Fruit fly (Drosophila melanogaster): ENCODE results near the gene Nepl16.

Gene Nepl16

dm6 chr3R:25094639-25095038 is 17.7 kb downstream of the Nepl16 start, which contains the start of gene fd96Cb:
TSS of gene fd96Cb (plus strand) at chr3R:25095012.
- TF ChIP-seq insv (optimal IDR thresholded peaks at IDR 0.05) (no peak), psq (optimal IDR thresholded peaks at IDR 0.05) (no peak), Sin3A (optimal IDR thresholded peaks at IDR 0.05) (no peak), Myc (optimal IDR thresholded peaks at IDR 0.05) (no peak), ttk (optimal IDR thresholded peaks at IDR 0.05) (no peak), h (optimal IDR thresholded peaks at IDR 0.05) (no peak)

- no peak for TF ChIP-seq ttk (optimal IDR thresholded peaks at IDR 0.05)
- no peak for TF ChIP-seq h (optimal IDR thresholded peaks at IDR 0.05)
- TF ChIP-seq Sin3A (optimal IDR thresholded peaks at IDR 0.05): no peak
- no peak for TF ChIP-seq insv (optimal IDR thresholded peaks at IDR 0.05)
- no peak for TF ChIP-seq psq (optimal IDR thresholded peaks at IDR 0.05)
- no peak for TF ChIP-seq Myc (optimal IDR thresholded peaks at IDR 0.05)
Measured at dm6 chr3R:25082348-25082747, 30.0 kb downstream of the Nepl16 start, which contains the start of gene fd96Ca. TSS of gene fd96Ca (plus strand) at chr3R:25082684.

- TF ChIP-seq ttk (optimal IDR thresholded peaks at IDR 0.05): no peak
- no peak for TF ChIP-seq h (optimal IDR thresholded peaks at IDR 0.05)
- TF ChIP-seq insv (optimal IDR thresholded peaks at IDR 0.05): no peak
- TF ChIP-seq Sin3A (optimal IDR thresholded peaks at IDR 0.05): no peak
- TF ChIP-seq psq (optimal IDR thresholded peaks at IDR 0.05): no peak
- no peak for TF ChIP-seq Myc (optimal IDR thresholded peaks at IDR 0.05)
Measured at dm6 chr3R:25080446-25080845, 31.9 kb downstream of the Nepl16 start.

- TF ChIP-seq Myc (optimal IDR thresholded peaks at IDR 0.05) (no peak), Sin3A (optimal IDR thresholded peaks at IDR 0.05) (no peak), ttk (optimal IDR thresholded peaks at IDR 0.05) (no peak), h (optimal IDR thresholded peaks at IDR 0.05) (no peak), insv (optimal IDR thresholded peaks at IDR 0.05) (no peak), psq (optimal IDR thresholded peaks at IDR 0.05) (no peak)
Measured at dm6 chr3R:25078665-25079064, 33.7 kb downstream of the Nepl16 start.

dm6 chr3R:25077280-25077820 is 35.0 kb downstream of the Nepl16 start:
- TF ChIP-seq h (optimal IDR thresholded peaks at IDR 0.05): no peak
- TF ChIP-seq Sin3A (optimal IDR thresholded peaks at IDR 0.05): no peak
- no peak for TF ChIP-seq psq (optimal IDR thresholded peaks at IDR 0.05)
- no peak for TF ChIP-seq Myc (optimal IDR thresholded peaks at IDR 0.05)
- TF ChIP-seq insv (optimal IDR thresholded peaks at IDR 0.05): no peak
- no peak for TF ChIP-seq ttk (optimal IDR thresholded peaks at IDR 0.05)

- TF ChIP-seq ttk (optimal IDR thresholded peaks at IDR 0.05) (no peak), h (optimal IDR thresholded peaks at IDR 0.05) (no peak), Myc (optimal IDR thresholded peaks at IDR 0.05) (no peak), insv (optimal IDR thresholded peaks at IDR 0.05) (no peak), psq (optimal IDR thresholded peaks at IDR 0.05) (no peak), Sin3A (optimal IDR thresholded peaks at IDR 0.05) (no peak)
Measured at dm6 chr3R:25074558-25074964, 37.8 kb downstream of the Nepl16 start, which contains the start of the genes shams and CG11920. TSS of gene shams (minus strand) at chr3R:25074607. TSS of gene CG11920 (plus strand) at chr3R:25074877.

dm6 chr3R:25070871-25071270 is 41.4 kb downstream of the Nepl16 start, which contains the start of gene CG11836:
TSS of gene CG11836 (plus strand) at chr3R:25071126.
- TF ChIP-seq Myc (optimal IDR thresholded peaks at IDR 0.05) (no peak), h (optimal IDR thresholded peaks at IDR 0.05) (no peak)

dm6 chr3R:25069569-25069968 is 42.7 kb downstream of the Nepl16 start, which contains the start of the genes Stt3B and CG11839:
TSS of gene Stt3B (minus strand) at chr3R:25069637.
TSS of gene CG11839 (plus strand) at chr3R:25069927.
- no peak for TF ChIP-seq h (optimal IDR thresholded peaks at IDR 0.05)
- TF ChIP-seq psq (optimal IDR thresholded peaks at IDR 0.05): no peak
- TF ChIP-seq Sin3A (optimal IDR thresholded peaks at IDR 0.05): no peak
- TF ChIP-seq insv (optimal IDR thresholded peaks at IDR 0.05): no peak
- no peak for TF ChIP-seq ttk (optimal IDR thresholded peaks at IDR 0.05)
- no peak for TF ChIP-seq Myc (optimal IDR thresholded peaks at IDR 0.05)

- TF ChIP-seq ttk (optimal IDR thresholded peaks at IDR 0.05) (no peak), insv (optimal IDR thresholded peaks at IDR 0.05) (no peak), Myc (optimal IDR thresholded peaks at IDR 0.05) (no peak), psq (optimal IDR thresholded peaks at IDR 0.05) (no peak), Sin3A (optimal IDR thresholded peaks at IDR 0.05) (no peak), h (optimal IDR thresholded peaks at IDR 0.05) (no peak)
Measured at dm6 chr3R:25066856-25067255, 45.5 kb downstream of the Nepl16 start.

dm6 chr3R:25064907-25065841 is 47.1 kb downstream of the Nepl16 start, which contains the start of the genes veli and PQBP1:
TSS of gene veli (minus strand) at chr3R:25065591.
TSS of gene PQBP1 (plus strand) at chr3R:25065791.
- no peak for TF ChIP-seq psq (optimal IDR thresholded peaks at IDR 0.05)
- no peak for TF ChIP-seq Sin3A (optimal IDR thresholded peaks at IDR 0.05)

dm6 chr3R:25060462-25060861 is 51.9 kb downstream of the Nepl16 start:
- TF ChIP-seq insv (optimal IDR thresholded peaks at IDR 0.05): no peak
- TF ChIP-seq Sin3A (optimal IDR thresholded peaks at IDR 0.05): no peak

Measured in Kc167 (cell line).